Worm (Caenorhabditis elegans) whole organism, L3 larva: ENCODE measurements around the gene Y57G7A.2.

Experiments used
- ZK546.5 ChIP-seq: sonication (generic microtip); optimal IDR thresholded peaks from 2 replicates; lab custom pipeline; 2017; ENCODE audit warnings: missing biosample characterization, missing genetic modification characterization
- ceh-28 ChIP-seq: fragments of 150-350 bp; optimal IDR thresholded peaks from 2 replicates; lab custom pipeline; 2014; ENCODE audit warnings: missing biosample characterization, missing genetic modification reagents, missing genetic modification characterization
- ceh-9 ChIP-seq: sonication (generic microtip); optimal IDR thresholded peaks from 2 replicates; lab custom pipeline; 2018; ENCODE audit warnings: missing biosample characterization, missing genetic modification characterization
- lin-39 ChIP-seq: fragments of 150-350 bp; optimal IDR thresholded peaks from 2 replicates; lab custom pipeline; 2018; ENCODE audit warnings: missing biosample characterization, missing genetic modification reagents, missing genetic modification characterization
- nhr-23 ChIP-seq: fragments of 150-350 bp; optimal IDR thresholded peaks from 2 replicates; lab custom pipeline; 2014; ENCODE audit warnings: missing biosample characterization, missing genetic modification reagents, missing genetic modification characterization
- nhr-25 ChIP-seq: sonication (generic microtip); optimal IDR thresholded peaks from 2 replicates; lab custom pipeline; 2017; ENCODE audit warnings: missing biosample characterization, missing genetic modification characterization
- nhr-77 ChIP-seq: fragments of 150-350 bp; optimal IDR thresholded peaks from 2 replicates; lab custom pipeline; 2014; ENCODE audit warnings: missing biosample characterization, missing genetic modification characterization
- pha-4 ChIP-seq: fragments of 150-350 bp; optimal IDR thresholded peaks from 2 replicates; lab custom pipeline; 2014; ENCODE audit warnings: missing biosample characterization, missing genetic modification reagents, missing genetic modification characterization
- sea-2 ChIP-seq: fragments of 150-350 bp; sonication (generic microtip); optimal IDR thresholded peaks from 4 replicates; lab custom pipeline; 2014; ENCODE audit warnings: missing biosample characterization, missing genetic modification reagents, missing genetic modification characterization
- unc-62 ChIP-seq: fragments of 150-350 bp; sonication (generic microtip); optimal IDR thresholded peaks from 4 replicates; lab custom pipeline; 2014; ENCODE audit warnings: missing biosample characterization, missing genetic modification reagents, missing genetic modification characterization
- ztf-4 ChIP-seq: fragments of 150-350 bp; optimal IDR thresholded peaks from 2 replicates; lab custom pipeline; 2014; ENCODE audit warnings: missing biosample characterization, missing genetic modification characterization

DNA sequence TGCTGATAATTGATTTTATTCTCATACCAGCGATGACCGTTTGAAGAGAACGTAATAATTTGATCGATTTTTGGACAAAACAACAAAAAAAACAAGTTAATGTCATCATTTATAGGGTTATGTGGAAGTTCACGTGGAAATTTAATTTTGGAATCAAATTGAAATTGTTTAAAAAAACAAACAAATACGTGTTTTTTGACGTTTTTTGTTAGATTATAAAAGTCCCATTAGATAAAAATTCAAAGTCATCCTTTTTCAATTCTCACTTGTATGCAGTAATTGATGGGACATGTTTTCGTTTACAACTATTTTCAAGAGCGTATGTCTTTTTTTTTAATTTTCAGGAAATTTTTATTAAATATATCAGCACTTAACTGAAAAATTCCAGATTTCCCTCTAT lies 10.4 kb upstream of the Y57G7A.2 start, which contains the start of the genes Y57G7A.6 and Y57G7A.3:
- no peak for TF ChIP-seq unc-62 (GFP tag; lab: Kevin White, UChicago)
- no peak for TF ChIP-seq nhr-77 (tag; lab: Kevin White, UChicago)
- no peak for TF ChIP-seq ceh-9 (tag; lab: Kevin White, UChicago)
- no peak for TF ChIP-seq lin-39
- TF ChIP-seq ZK546.5 (tag; lab: Kevin White, UChicago), result no peak
- TF ChIP-seq nhr-23, result no peak
- no peak for TF ChIP-seq nhr-25 (tag; lab: Kevin White, UChicago)
- TF ChIP-seq sea-2 (GFP tag; lab: Kevin White, UChicago), result no peak
- no peak for TF ChIP-seq ztf-4 (tag; lab: Kevin White, UChicago)
- TF ChIP-seq pha-4 (tag; lab: Kevin White, UChicago), result no peak
- TF ChIP-seq ceh-28 (tag; lab: Kevin White, UChicago), result no peak
